Worm (Caenorhabditis elegans): ENCODE measurements around the gene M7.7.

The M7.7 gene

ce11 chrIV:11109771-11110170, 20.1 kb downstream of the M7.7 start, which contains the start of gene pigk-1 (continued):
- TF ChIP-seq C17E4.6 (GFP tag; IDR thresholded peaks at IDR 0.05) (peak; percentile 73; the same call in 1 of the 2 replicates), dpff-1 (tag; optimal IDR thresholded peaks at IDR 0.05) (no peak), madf-8 (GFP tag; conservative IDR thresholded peaks at IDR 0.05) (peak; percentile 35; the same call in 1 of the 2 replicates), mxl-1 (tag; optimal IDR thresholded peaks at IDR 0.05) (no peak), snpc-1.3 (tag; optimal IDR thresholded peaks at IDR 0.05; ENCODE audit: insufficient read depth) (peak; percentile 43), madf-10 (tag; optimal IDR thresholded peaks at IDR 0.05) (no peak), ztf-26 (tag; optimal IDR thresholded peaks at IDR 0.05) (no peak), mcd-1 (GFP tag; IDR thresholded peaks at IDR 0.05) (peak; percentile 48; the same call in 1 of the 2 replicates), F49E8.2 (tag; optimal IDR thresholded peaks at IDR 0.05; ENCODE audit: insufficient read depth) (peak; percentile 69), attf-6 (GFP tag; IDR thresholded peaks at IDR 0.05) (peak; percentile 76), ztf-3 (GFP tag; optimal IDR thresholded peaks at IDR 0.05) (no peak), xnd-1 (tag; optimal IDR thresholded peaks at IDR 0.05) (peak; percentile 40), K12H6.12 (tag; optimal IDR thresholded peaks at IDR 0.05) (no peak), sea-2 (GFP tag; IDR thresholded peaks at IDR 0.05) (no peak), hlh-26 (GFP tag; conservative IDR thresholded peaks at IDR 0.05) (no peak), ama-1 (optimal IDR thresholded peaks at IDR 0.05) (no peak), ama-1 (GFP tag; optimal IDR thresholded peaks at IDR 0.05) (peak in 1 of 2 experiments; percentile 30), ceh-27 (GFP tag; optimal IDR thresholded peaks at IDR 0.05) (peak; percentile 2), nhr-120 (GFP tag; IDR thresholded peaks at IDR 0.05) (no peak), somi-1 (GFP tag; optimal IDR thresholded peaks at IDR 0.05) (no peak), tbp1 (GFP tag; optimal IDR thresholded peaks at IDR 0.05) (peak; percentile 50), F33H1.4 (GFP tag; IDR thresholded peaks at IDR 0.05) (peak; percentile 45), bed-1 (GFP tag; IDR thresholded peaks at IDR 0.05) (peak; percentile 69; the same call in 1 of the 2 replicates), B0261.1 (tag; optimal IDR thresholded peaks at IDR 0.05) (no peak), dox-1 (GFP tag; IDR thresholded peaks at IDR 0.05) (no peak), tlf-1 (GFP tag; optimal IDR thresholded peaks at IDR 0.05) (peak; percentile 29), hmg-1.2 (GFP tag; IDR thresholded peaks at IDR 0.05) (peak; percentile 37; the same call in 1 of the 2 replicates), Y53G8AR.9 (GFP tag; conservative IDR thresholded peaks at IDR 0.05) (peak; percentile 24; the same call in 1 of the 2 replicates), cebp-2 (GFP tag; IDR thresholded peaks at IDR 0.05) (0 out of 2 replicates have a peak, but pooled peaks have one; percentile 41), hsf-1 (GFP tag; IDR thresholded peaks at IDR 0.05) (peak; percentile 77), T07F8.4 (tag; optimal IDR thresholded peaks at IDR 0.05) (no peak), ztf-18 (tag; optimal IDR thresholded peaks at IDR 0.05) (no peak), B0336.3 (GFP tag; IDR thresholded peaks at IDR 0.05) (peak; percentile 88), ceh-79 (tag; optimal IDR thresholded peaks at IDR 0.05) (no peak), unc-130 (GFP tag; optimal IDR thresholded peaks at IDR 0.05) (peak; percentile 34), Y67H2A.10 (GFP tag; conservative IDR thresholded peaks at IDR 0.05) (no peak), ceh-58 (GFP tag; IDR thresholded peaks at IDR 0.05) (0 out of 2 replicates have a peak, but pooled peaks have one; percentile 76)

DNA sequence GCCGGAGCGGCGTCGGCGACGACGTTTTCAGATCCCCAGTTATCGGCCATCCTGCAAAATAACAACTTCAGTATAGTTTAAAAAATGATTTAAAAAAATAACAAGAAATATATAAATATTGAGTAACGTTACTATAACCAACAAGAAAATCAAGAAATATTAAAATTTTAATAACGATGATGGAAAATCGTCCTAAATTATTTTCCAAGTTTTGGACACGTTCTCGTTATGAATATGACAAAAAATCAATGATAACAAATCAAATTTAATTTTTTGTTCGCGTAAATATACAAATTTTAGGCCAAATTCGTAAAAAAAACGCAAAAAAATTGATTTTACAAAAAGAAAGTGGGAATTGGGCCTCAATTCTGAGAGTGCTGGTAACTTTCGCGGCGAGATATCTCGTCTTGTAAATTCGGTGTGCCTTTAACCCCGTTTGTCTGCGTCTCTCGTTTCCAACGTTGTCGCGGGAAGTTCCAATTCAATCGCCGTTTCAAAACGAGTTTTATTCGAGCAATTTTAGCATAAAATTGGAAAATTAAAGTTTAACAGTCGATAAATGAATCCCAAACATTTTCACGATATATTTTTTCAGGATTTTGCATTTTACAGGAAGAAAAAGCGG, 21.5 kb downstream of the M7.7 start, which contains the start of gene rps-5:
Gene rps-5, minus strand, starts transcription at position 51 of the 625 bp plus-strand sequence.
- TF ChIP-seq snpc-1.3 (tag; optimal IDR thresholded peaks at IDR 0.05; ENCODE audit: insufficient read depth): peak; percentile 33
- TF ChIP-seq mel-28 (tag; optimal IDR thresholded peaks at IDR 0.05; ENCODE audit: borderline replicate concordance): no peak
- TF ChIP-seq pha-4 (tag; optimal IDR thresholded peaks at IDR 0.05): no peak
- TF ChIP-seq pbrm-1 (GFP tag; IDR thresholded peaks at IDR 0.05): 0 out of 2 replicates have a peak, but pooled peaks have one; percentile 11
- no peak for TF ChIP-seq ceh-27 (GFP tag; optimal IDR thresholded peaks at IDR 0.05)
- no peak for TF ChIP-seq F55B11.4 (tag; optimal IDR thresholded peaks at IDR 0.05; ENCODE audit: borderline replicate concordance, insufficient read depth)
- no peak for TF ChIP-seq egl-18 (GFP tag; IDR thresholded peaks at IDR 0.05)
- no peak for TF ChIP-seq Y79H2A.3 (GFP tag; conservative IDR thresholded peaks at IDR 0.05)
- no peak for TF ChIP-seq ztf-18 (tag; optimal IDR thresholded peaks at IDR 0.05)
- peak; percentile 41 for TF ChIP-seq snpc-3.4 (tag; optimal IDR thresholded peaks at IDR 0.05)
- TF ChIP-seq cebp-1 (GFP tag; IDR thresholded peaks at IDR 0.05): no peak
- peak; percentile 19 for TF ChIP-seq cebp-1 (tag; optimal IDR thresholded peaks at IDR 0.05)
- TF ChIP-seq Y56A3A.18 (GFP tag; IDR thresholded peaks at IDR 0.05): no peak
- no peak for TF ChIP-seq snpc-4 (GFP tag; optimal IDR thresholded peaks at IDR 0.05)
- TF ChIP-seq snpc-4 (tag; optimal IDR thresholded peaks at IDR 0.05): peak in 2 of 4 experiments; percentile 29 to 31
- TF ChIP-seq F49E8.2 (tag; optimal IDR thresholded peaks at IDR 0.05; ENCODE audit: insufficient read depth): peak; percentile 19

Data from whole organism, young adult.